Fruit fly (Drosophila melanogaster) whole organism, wandering third instar larva: Measurements from ENCODE around the gene CG2246.
A peak's percentile ranks its signal among the peaks of the same experiment; 100 is the strongest.

Experiments used
- CG32264 ChIP-seq: fragments of 200-800 bp; sonication (Bioruptor generic); optimal IDR thresholded peaks from 2 replicates; lab custom pipeline; 2016; ENCODE audit warnings: missing biosample characterization, missing genetic modification characterization
- CG9705 ChIP-seq: fragments of 200-800 bp; sonication (Bioruptor generic); optimal IDR thresholded peaks from 2 replicates; lab custom pipeline; 2018; ENCODE audit warnings: missing biosample characterization, mild to moderate bottlenecking, missing genetic modification characterization
- Dfd ChIP-seq: fragments of >200 bp; optimal IDR thresholded peaks from 2 replicates; lab custom pipeline; 2017; ENCODE audit warnings: missing biosample characterization, missing genetic modification characterization
- Dif ChIP-seq: fragments of 200-275, 200-300 bp; sonication (Bioruptor generic); optimal IDR thresholded peaks from 2 replicates; lab custom pipeline; 2018; ENCODE audit warnings: missing biosample characterization, missing genetic modification characterization; ENCODE audit not compliant: partially characterized antibody
- GATAd ChIP-seq: sonication (Bioruptor generic); optimal IDR thresholded peaks from 2 replicates; lab custom pipeline; 2016; ENCODE audit warnings: missing biosample characterization, missing genetic modification characterization
- HLH106 ChIP-seq: fragments of 200-800 bp; optimal IDR thresholded peaks from 3 replicates; lab custom pipeline; 2019; ENCODE audit warnings: missing biosample characterization, mild to moderate bottlenecking, missing genetic modification characterization, moderate library complexity
- Hnf4 ChIP-seq: fragments of 200-800 bp; sonication (Bioruptor generic); optimal IDR thresholded peaks from 2 replicates; lab custom pipeline; 2016; ENCODE audit warnings: missing biosample characterization, mild to moderate bottlenecking, missing genetic modification characterization
- Jra ChIP-seq: sonication (Bioruptor generic); optimal IDR thresholded peaks from 2 replicates; lab custom pipeline; 2016; ENCODE audit warnings: missing biosample characterization, missing genetic modification characterization
- Mio ChIP-seq: sonication (Bioruptor generic); optimal IDR thresholded peaks from 2 replicates; lab custom pipeline; 2016; ENCODE audit warnings: missing biosample characterization, missing genetic modification characterization
- Myc ChIP-seq: fragments of >200 bp; optimal IDR thresholded peaks from 2 replicates; lab custom pipeline; 2017
- OdsH ChIP-seq: fragments of 200-800 bp; sonication (Bioruptor generic); optimal IDR thresholded peaks from 2 replicates; lab custom pipeline; 2016; ENCODE audit warnings: missing biosample characterization, mild to moderate bottlenecking, missing genetic modification characterization
- Rel ChIP-seq, 2 experiments: fragments of 200-800 bp; sonication (Bioruptor generic) in 1 of 2; optimal IDR thresholded peaks; 2 replicates in 1 of 2; 3 replicates in 1 of 2; lab custom pipeline; 2016 to 2019; ENCODE audit warnings: mild to moderate bottlenecking in 2 of 2, missing biosample characterization in 2 of 2, missing genetic modification characterization in 2 of 2, moderate library complexity in 1 of 2
- Sp1 ChIP-seq: fragments of 200-800 bp; sonication (Bioruptor generic); optimal IDR thresholded peaks from 3 replicates; lab custom pipeline; 2019; ENCODE audit warnings: missing biosample characterization, mild to moderate bottlenecking, missing genetic modification characterization, moderate library complexity
- Vsx2 ChIP-seq: fragments of 200-300, 225-300 bp; sonication (Bioruptor generic); optimal IDR thresholded peaks from 2 replicates; lab custom pipeline; 2018; ENCODE audit warnings: missing biosample characterization, missing genetic modification characterization; ENCODE audit not compliant: partially characterized antibody
- br ChIP-seq: fragments of 200-800 bp; sonication (Bioruptor generic); optimal IDR thresholded peaks from 2 replicates; lab custom pipeline; 2016; ENCODE audit warnings: missing biosample characterization, missing genetic modification characterization
- brk ChIP-seq: fragments of 200-800 bp; sonication (Bioruptor generic); optimal IDR thresholded peaks from 2 replicates; lab custom pipeline; 2016; ENCODE audit warnings: missing biosample characterization, mild to moderate bottlenecking, missing genetic modification characterization
- dl ChIP-seq, 2 experiments: fragments of 175-275, 200-275 bp in 1 of 2; fragments of 200-275 bp in 1 of 2; sonication (Bioruptor generic); optimal IDR thresholded peaks; lab custom pipeline; 2018; ENCODE audit warnings: mild to moderate bottlenecking in 2 of 2, missing biosample characterization in 2 of 2, missing genetic modification characterization in 2 of 2, moderate library complexity in 2 of 2; ENCODE audit not compliant: partially characterized antibody in 2 of 2, insufficient read depth in 1 of 2
- dmrt93B ChIP-seq: fragments of 200-800 bp; sonication (Bioruptor generic); optimal IDR thresholded peaks from 2 replicates; lab custom pipeline; 2018; ENCODE audit warnings: missing biosample characterization, mild to moderate bottlenecking, missing genetic modification characterization
- dsf ChIP-seq: sonication (Bioruptor generic); optimal IDR thresholded peaks from 2 replicates; lab custom pipeline; 2016; ENCODE audit warnings: missing biosample characterization, missing genetic modification characterization, borderline replicate concordance
- ey ChIP-seq: fragments of 200-800 bp; sonication (Bioruptor generic); optimal IDR thresholded peaks from 2 replicates; lab custom pipeline; 2016; ENCODE audit warnings: missing biosample characterization, missing genetic modification characterization
- foxo ChIP-seq, 2 experiments: fragments of 200-800 bp; sonication (Bioruptor generic); optimal IDR thresholded peaks; 2 replicates in 1 of 2; 3 replicates in 1 of 2; lab custom pipeline; 2016 to 2017; ENCODE audit warnings: missing biosample characterization in 2 of 2, missing genetic modification characterization in 2 of 2
- fru ChIP-seq: fragments of 200-800 bp; sonication (Bioruptor generic); optimal IDR thresholded peaks from 3 replicates; lab custom pipeline; 2016; ENCODE audit warnings: missing biosample characterization, mild to moderate bottlenecking, missing genetic modification characterization
- h ChIP-seq: fragments of 200-800 bp; sonication (Bioruptor generic); optimal IDR thresholded peaks from 3 replicates; lab custom pipeline; 2016; ENCODE audit warnings: missing biosample characterization, mild to moderate bottlenecking, missing genetic modification characterization
- jim ChIP-seq: fragments of 175-275, 200-325 bp; sonication (Bioruptor generic); optimal IDR thresholded peaks from 2 replicates; lab custom pipeline; 2016; ENCODE audit warnings: missing biosample characterization, mild to moderate bottlenecking, missing genetic modification characterization
- pan ChIP-seq: fragments of >200 bp; optimal IDR thresholded peaks from 2 replicates; lab custom pipeline; 2017
- rgr ChIP-seq: fragments of 200-800 bp; sonication (Bioruptor generic); optimal IDR thresholded peaks from 3 replicates; lab custom pipeline; 2016; ENCODE audit warnings: missing biosample characterization, mild to moderate bottlenecking, missing genetic modification characterization
- sage ChIP-seq: fragments of 200-800 bp; sonication (Bioruptor generic); optimal IDR thresholded peaks from 2 replicates; lab custom pipeline; 2016; ENCODE audit warnings: missing biosample characterization, mild to moderate bottlenecking, missing genetic modification characterization
- sv ChIP-seq: fragments of 200-800 bp; sonication (Bioruptor generic); optimal IDR thresholded peaks from 3 replicates; lab custom pipeline; 2016; ENCODE audit warnings: missing biosample characterization, missing genetic modification characterization
- tai ChIP-seq: sonication (Bioruptor generic); optimal IDR thresholded peaks from 2 replicates; lab custom pipeline; 2016; ENCODE audit warnings: missing biosample characterization, missing genetic modification characterization
- usp ChIP-seq: fragments of >200 bp; optimal IDR thresholded peaks from 2 replicates; lab custom pipeline; 2017; ENCODE audit warnings: missing biosample characterization, missing genetic modification characterization
- woc ChIP-seq: sonication (Bioruptor generic); optimal IDR thresholded peaks from 2 replicates; lab custom pipeline; 2016; ENCODE audit warnings: missing biosample characterization, mild to moderate bottlenecking, missing genetic modification characterization

Gene CG2246

dm6 chr3R:30601440-30602256 is at the start of gene CG2246, which contains the start of gene CG31021:
Gene CG2246 (minus strand): TSS chr3R:30601489.
Gene CG31021 (plus strand): TSS chr3R:30602206.
- TF ChIP-seq foxo (GFP tag; optimal IDR thresholded peaks at IDR 0.05; lab: Kevin White, UChicago): peak in 1 of 2 experiments; percentile 62
- TF ChIP-seq fru: peak; percentile 74
- TF ChIP-seq sv: peak; percentile 74
- peak; percentile 32 for TF ChIP-seq HLH106
- TF ChIP-seq brk (GFP tag; lab: Kevin White, UChicago): peak; percentile 10
- TF ChIP-seq Hnf4 (GFP tag; lab: Kevin White, UChicago): no peak
- peak; percentile 42 for TF ChIP-seq Jra (GFP tag; lab: Kevin White, UChicago)
- peak; percentile 22 for TF ChIP-seq CG9705 (GFP tag; lab: Kevin White, UChicago)
- TF ChIP-seq dsf: peak; percentile 17
- peak; percentile 54 for TF ChIP-seq h (GFP tag; lab: Kevin White, UChicago)
- TF ChIP-seq tai (GFP tag; lab: Kevin White, UChicago): peak; percentile 1
- TF ChIP-seq OdsH: peak; percentile 1
- peak; percentile 43 for TF ChIP-seq woc (GFP tag; lab: Kevin White, UChicago)
- peak; percentile 49 for TF ChIP-seq rgr
- no peak for TF ChIP-seq Rel (GFP tag; optimal IDR thresholded peaks at IDR 0.05; lab: Kevin White, UChicago)
- TF ChIP-seq Rel (tag; optimal IDR thresholded peaks at IDR 0.05; lab: Kevin White, UChicago): no peak
- no peak for TF ChIP-seq Mio (GFP tag; lab: Kevin White, UChicago)
- peak; percentile 2 for TF ChIP-seq dmrt93B (GFP tag; lab: Kevin White, UChicago)
- peak; percentile 31 for TF ChIP-seq br (GFP tag; lab: Kevin White, UChicago)
- peak; percentile 19 for TF ChIP-seq GATAd (GFP tag; lab: Kevin White, UChicago)
- TF ChIP-seq ey (GFP tag; lab: Kevin White, UChicago): peak; percentile 29
- no peak for TF ChIP-seq Sp1
- no peak for TF ChIP-seq Vsx2 (GFP tag; lab: Kevin White, UChicago)

- TF ChIP-seq br (GFP tag; lab: Kevin White, UChicago) (no peak), Mio (GFP tag; lab: Kevin White, UChicago) (no peak), fru (no peak), pan (lab: Kevin White, UChicago) (no peak), dsf (no peak), dl (GFP tag; optimal IDR thresholded peaks at IDR 0.05; lab: Kevin White, UChicago; ENCODE audit: insufficient read depth in 1 of 2, partially characterized antibody in 2 of 2) (no peak), ey (GFP tag; lab: Kevin White, UChicago) (no peak), woc (GFP tag; lab: Kevin White, UChicago) (no peak), Rel (GFP tag; optimal IDR thresholded peaks at IDR 0.05; lab: Kevin White, UChicago) (no peak), Rel (tag; optimal IDR thresholded peaks at IDR 0.05; lab: Kevin White, UChicago) (no peak), Vsx2 (GFP tag; lab: Kevin White, UChicago) (no peak), Dfd (GFP tag; lab: Kevin White, UChicago) (no peak), dmrt93B (GFP tag; lab: Kevin White, UChicago) (no peak), sv (no peak), CG32264 (GFP tag; lab: Kevin White, UChicago) (no peak), brk (GFP tag; lab: Kevin White, UChicago) (no peak), CG9705 (GFP tag; lab: Kevin White, UChicago) (no peak), Myc (lab: Kevin White, UChicago) (no peak), foxo (GFP tag; optimal IDR thresholded peaks at IDR 0.05; lab: Kevin White, UChicago) (no peak), rgr (no peak)
These were observed 48.4 kb upstream of the CG2246 start, which contains the start of gene CG34433 for dm6 chr3R:30649661-30650060. Gene CG34433 (plus strand): TSS chr3R:30649961.

- TF ChIP-seq Hnf4 (GFP tag; lab: Kevin White, UChicago) (no peak), Jra (GFP tag; lab: Kevin White, UChicago) (no peak), rgr (no peak), Rel (GFP tag; optimal IDR thresholded peaks at IDR 0.05; lab: Kevin White, UChicago) (no peak), Rel (tag; optimal IDR thresholded peaks at IDR 0.05; lab: Kevin White, UChicago) (no peak), tai (GFP tag; lab: Kevin White, UChicago) (no peak), br (GFP tag; lab: Kevin White, UChicago) (no peak), foxo (GFP tag; optimal IDR thresholded peaks at IDR 0.05; lab: Kevin White, UChicago) (no peak), woc (GFP tag; lab: Kevin White, UChicago) (no peak), HLH106 (no peak)
- TF ChIP-seq, all 38 proteins: peak for 0
These were observed 47.6 kb upstream of the CG2246 start, which contains the start of gene CG34432 for dm6 chr3R:30648851-30649250. Gene CG34432 (plus strand): TSS chr3R:30649151.

dm6 chr3R:30648451-30648850 is 47.2 kb upstream of the CG2246 start, which contains the start of gene PH4alphaPV:
Gene PH4alphaPV (minus strand): TSS chr3R:30648551.
- no peak for TF ChIP-seq Sp1
- no peak for TF ChIP-seq tai (GFP tag; lab: Kevin White, UChicago)
- TF ChIP-seq usp (GFP tag; lab: Kevin White, UChicago): no peak
- no peak for TF ChIP-seq CG9705 (GFP tag; lab: Kevin White, UChicago)
- no peak for TF ChIP-seq h (GFP tag; lab: Kevin White, UChicago)
- no peak for TF ChIP-seq brk (GFP tag; lab: Kevin White, UChicago)
- TF ChIP-seq jim (GFP tag; lab: Kevin White, UChicago): no peak
- TF ChIP-seq OdsH: no peak
- TF ChIP-seq foxo (GFP tag; optimal IDR thresholded peaks at IDR 0.05; lab: Kevin White, UChicago): no peak
- TF ChIP-seq Mio (GFP tag; lab: Kevin White, UChicago): no peak
- TF ChIP-seq sage (GFP tag; lab: Kevin White, UChicago): no peak
- no peak for TF ChIP-seq pan (lab: Kevin White, UChicago)
- no peak for TF ChIP-seq woc (GFP tag; lab: Kevin White, UChicago)
- no peak for TF ChIP-seq CG32264 (GFP tag; lab: Kevin White, UChicago)
- no peak for TF ChIP-seq dsf
- no peak for TF ChIP-seq Vsx2 (GFP tag; lab: Kevin White, UChicago)
- TF ChIP-seq Dif (GFP tag; lab: Kevin White, UChicago): no peak
- no peak for TF ChIP-seq sv
- TF ChIP-seq, all 38 proteins: peak for 0
